Fruit fly (Drosophila melanogaster) whole organism, embryonic: Measurements from ENCODE around the gene CG14273.
A peak's percentile ranks its signal among the peaks of the same experiment; 100 is the strongest.

Source experiments
- ATbp ChIP-seq: fragments of 200-800 bp; sonication (Bioruptor generic); optimal IDR thresholded peaks from 2 replicates; lab custom pipeline; 2017; ENCODE audit warnings: missing biosample characterization, mild to moderate bottlenecking, missing genetic modification characterization, missing genetic modification reagents
- Ada2b ChIP-seq: fragments of 200-800 bp; sonication (Bioruptor generic); IDR thresholded peaks from 2 replicates; pipeline ENCODE4 v1.3.6; 2022; ENCODE audit warnings: missing biosample characterization, missing genetic modification characterization
- Aef1 ChIP-seq: fragments of 200-800 bp; sonication (Bioruptor generic); IDR thresholded peaks from 3 replicates; pipeline ENCODE4 v1.3.6; 2022; ENCODE audit warnings: missing biosample characterization, missing genetic modification characterization
- CG1024 ChIP-seq: fragments of 200-800 bp; sonication (Bioruptor generic); IDR thresholded peaks from 2 replicates; pipeline ENCODE4 v1.3.6; 2022; ENCODE audit warnings: missing biosample characterization, missing genetic modification characterization
- CG10462 ChIP-seq: fragments of 200-800 bp; sonication (Bioruptor generic); optimal IDR thresholded peaks from 2 replicates; lab custom pipeline; 2016; ENCODE audit warnings: missing biosample characterization, missing genetic modification characterization
- CG10979 ChIP-seq: fragments of 200-800 bp; sonication (Bioruptor generic); optimal IDR thresholded peaks from 2 replicates; lab custom pipeline; 2018; ENCODE audit warnings: missing biosample characterization, mild to moderate bottlenecking, missing genetic modification characterization, moderate library complexity
- CG14667 ChIP-seq: fragments of 200-800 bp; sonication (Bioruptor generic); IDR thresholded peaks from 2 replicates; pipeline ENCODE4 v1.3.6; 2022; ENCODE audit warnings: missing biosample characterization, missing genetic modification characterization
- CG1603 ChIP-seq: fragments of 200-800 bp; sonication (Bioruptor generic); optimal IDR thresholded peaks from 2 replicates; lab custom pipeline; 2019; ENCODE audit warnings: missing biosample characterization, mild to moderate bottlenecking, missing genetic modification characterization, moderate library complexity
- CG17568 ChIP-seq: fragments of 200-800 bp; sonication (Bioruptor generic); optimal IDR thresholded peaks from 2 replicates; lab custom pipeline; 2018; ENCODE audit warnings: missing biosample characterization, mild to moderate bottlenecking, missing genetic modification characterization, moderate library complexity
- CG32532 ChIP-seq: fragments of 200-800 bp; sonication (Bioruptor generic); IDR thresholded peaks from 2 replicates; pipeline ENCODE4 v1.3.6; 2022; ENCODE audit warnings: missing biosample characterization, missing genetic modification characterization
- CG3726 ChIP-seq: fragments of 200-800 bp; sonication (Bioruptor generic); IDR thresholded peaks from 3 replicates; pipeline ENCODE4, ENCODE4 v1.3.6; 2022; ENCODE audit warnings: missing biosample characterization, missing genetic modification characterization
- CG43689 ChIP-seq: fragments of 200-800 bp; sonication (Bioruptor generic); IDR thresholded peaks from 2 replicates; pipeline ENCODE4 v1.3.6; 2022; ENCODE audit warnings: missing biosample characterization, missing genetic modification characterization
- CG4617 ChIP-seq: fragments of 200-800 bp; sonication (Bioruptor generic); optimal IDR thresholded peaks from 3 replicates; lab custom pipeline; 2016; ENCODE audit warnings: missing biosample characterization, missing genetic modification characterization, borderline replicate concordance
- CG4820 ChIP-seq: fragments of 200-800 bp; sonication (Bioruptor generic); optimal IDR thresholded peaks from 3 replicates; lab custom pipeline; 2016; ENCODE audit warnings: missing biosample characterization, missing genetic modification characterization
- CG5245 ChIP-seq: fragments of 200-800 bp; sonication (Bioruptor generic); optimal IDR thresholded peaks from 3 replicates; lab custom pipeline; 2016; ENCODE audit warnings: missing biosample characterization, missing genetic modification characterization
- CG6254 ChIP-seq: fragments of 200-800 bp; sonication (Bioruptor generic); optimal IDR thresholded peaks from 3 replicates; lab custom pipeline; 2017; ENCODE audit warnings: mild to moderate bottlenecking, missing biosample characterization, missing genetic modification reagents, missing genetic modification characterization
- CG7963 ChIP-seq: fragments of 200-800 bp; sonication (Bioruptor generic); IDR thresholded peaks from 3 replicates; pipeline ENCODE4 v1.3.6; 2022; ENCODE audit warnings: missing biosample characterization, missing genetic modification characterization; ENCODE audit not compliant: partially characterized antibody
- CG8388 ChIP-seq: fragments of 200-800 bp; sonication (Bioruptor generic); optimal IDR thresholded peaks from 2 replicates; lab custom pipeline; 2019; ENCODE audit warnings: missing biosample characterization, mild to moderate bottlenecking, missing genetic modification characterization, moderate library complexity
- CG8765 ChIP-seq: fragments of 200-800 bp; sonication (Bioruptor generic); IDR thresholded peaks from 2 replicates; pipeline ENCODE4 v1.3.6; 2022; ENCODE audit warnings: missing biosample characterization, missing genetic modification characterization
- CG9215 ChIP-seq: fragments of 200-800 bp; sonication (Bioruptor generic); IDR thresholded peaks from 2 replicates; pipeline ENCODE4 v1.3.6; 2022; ENCODE audit warnings: missing biosample characterization, missing genetic modification characterization
- CG9876 ChIP-seq: fragments of 200-800 bp; sonication (Bioruptor generic); optimal IDR thresholded peaks from 2 replicates; lab custom pipeline; 2016; ENCODE audit warnings: missing biosample characterization, missing genetic modification characterization
- D ChIP-seq, 2 experiments: fragments of 200-800 bp in 1 of 2; fragments of >200 bp in 1 of 2; sonication (Bioruptor generic) in 1 of 2; optimal IDR thresholded peaks; 2 replicates in 1 of 2; 3 replicates in 1 of 2; lab custom pipeline; 2017; ENCODE audit warnings: mild to moderate bottlenecking in 1 of 2, missing biosample characterization in 1 of 2, missing genetic modification characterization in 1 of 2, missing genetic modification reagents in 1 of 2
- Dfd ChIP-seq, 2 experiments: fragments of >200 bp; optimal IDR thresholded peaks; 2 replicates each; lab custom pipeline; 2017; ENCODE audit warnings: missing biosample characterization in 2 of 2, missing genetic modification characterization in 2 of 2
- Dref ChIP-seq: fragments of 200-800 bp; sonication (Bioruptor generic); IDR thresholded peaks from 2 replicates; pipeline ENCODE4 v1.3.6; 2022; ENCODE audit warnings: missing biosample characterization, missing genetic modification characterization
- ERR ChIP-seq: fragments of 200-800 bp; sonication (Bioruptor generic); optimal IDR thresholded peaks from 2 replicates; lab custom pipeline; 2016; ENCODE audit warnings: missing biosample characterization, missing genetic modification characterization
- Lhr ChIP-seq: fragments of 200-800 bp; sonication (Bioruptor generic); optimal IDR thresholded peaks from 3 replicates; lab custom pipeline; 2017; ENCODE audit warnings: mild to moderate bottlenecking, missing biosample characterization, missing genetic modification reagents, missing genetic modification characterization
- MTF-1 ChIP-seq: fragments of 200-800 bp; sonication (Bioruptor generic); optimal IDR thresholded peaks from 2 replicates; lab custom pipeline; 2018; ENCODE audit warnings: missing biosample characterization, mild to moderate bottlenecking, missing genetic modification characterization, borderline replicate concordance
- Myb ChIP-seq: fragments of 200-800 bp; sonication (Bioruptor generic); optimal IDR thresholded peaks from 2 replicates; lab custom pipeline; 2016; ENCODE audit warnings: missing biosample characterization, missing genetic modification characterization
- NfI ChIP-seq: fragments of 200-800 bp; sonication (Bioruptor generic); optimal IDR thresholded peaks from 3 replicates; lab custom pipeline; 2018; ENCODE audit warnings: missing biosample characterization, mild to moderate bottlenecking, missing genetic modification characterization, moderate library complexity
- Side ChIP-seq: fragments of 200-800 bp; sonication (Bioruptor generic); optimal IDR thresholded peaks from 2 replicates; lab custom pipeline; 2016; ENCODE audit warnings: missing biosample characterization, missing genetic modification characterization
- ac ChIP-seq: fragments of 200-800 bp; sonication (Bioruptor generic); optimal IDR thresholded peaks from 3 replicates; lab custom pipeline; 2017; ENCODE audit warnings: missing biosample characterization, mild to moderate bottlenecking, missing genetic modification characterization
- ato ChIP-seq: fragments of 200-800 bp; sonication (Bioruptor generic); IDR thresholded peaks from 2 replicates; pipeline ENCODE4 v1.3.6; 2022; ENCODE audit warnings: missing biosample characterization, missing genetic modification characterization; ENCODE audit not compliant: partially characterized antibody
- bowl ChIP-seq: fragments of 200-800 bp; sonication (Bioruptor generic); IDR thresholded peaks from 2 replicates; pipeline ENCODE4 v1.3.6; 2022; ENCODE audit warnings: missing biosample characterization, missing genetic modification characterization
- dm ChIP-seq: fragments of 200-800 bp; sonication (Bioruptor generic); optimal IDR thresholded peaks from 3 replicates; lab custom pipeline; 2016; ENCODE audit warnings: missing biosample characterization, missing genetic modification characterization
- dmrt11E ChIP-seq: fragments of 200-800 bp; sonication (Bioruptor generic); optimal IDR thresholded peaks from 3 replicates; lab custom pipeline; 2018; ENCODE audit warnings: missing biosample characterization, mild to moderate bottlenecking, missing genetic modification characterization, moderate library complexity
- gce ChIP-seq: fragments of 200-800 bp; sonication (Bioruptor generic); IDR thresholded peaks from 3 replicates; pipeline ENCODE4 v1.3.6; 2022; ENCODE audit warnings: missing biosample characterization, missing genetic modification characterization
- hkb ChIP-seq, 2 experiments: fragments of 200-800 bp in 1 of 2; fragments of >200 bp in 1 of 2; sonication (Bioruptor generic) in 1 of 2; IDR thresholded peaks in 1 of 2; optimal IDR thresholded peaks in 1 of 2; 2 replicates each; pipeline versions ENCODE4 v1.3.6 to Lab custom; 2017 to 2022; ENCODE audit warnings: missing biosample characterization in 1 of 2, missing genetic modification characterization in 1 of 2
- jigr1 ChIP-seq: fragments of 200-800 bp; sonication (Bioruptor generic); IDR thresholded peaks from 3 replicates; pipeline ENCODE4 v1.3.6; 2022; ENCODE audit warnings: missing biosample characterization, missing genetic modification characterization
- lilli ChIP-seq: fragments of 200-800 bp; sonication (Bioruptor generic); optimal IDR thresholded peaks from 3 replicates; lab custom pipeline; 2016; ENCODE audit warnings: missing biosample characterization, missing genetic modification characterization
- maf-S ChIP-seq: fragments of 200-800 bp; sonication (Bioruptor generic); optimal IDR thresholded peaks from 2 replicates; lab custom pipeline; 2016; ENCODE audit warnings: missing biosample characterization, missing genetic modification characterization
- oc ChIP-seq: fragments of 200-800 bp; sonication (Bioruptor generic); optimal IDR thresholded peaks from 2 replicates; lab custom pipeline; 2018; ENCODE audit warnings: missing biosample characterization, mild to moderate bottlenecking, missing genetic modification characterization, moderate library complexity
- peb ChIP-seq: fragments of 200-800 bp; sonication (Bioruptor generic); IDR thresholded peaks from 2 replicates; pipeline ENCODE4 v1.3.6; 2022; ENCODE audit warnings: missing biosample characterization, missing genetic modification characterization
- pros ChIP-seq: fragments of 200-800 bp; sonication (Bioruptor generic); optimal IDR thresholded peaks from 3 replicates; lab custom pipeline; 2019; ENCODE audit warnings: missing biosample characterization, mild to moderate bottlenecking, missing genetic modification characterization, moderate library complexity
- psq ChIP-seq: fragments of 200-800 bp; sonication (Bioruptor generic); optimal IDR thresholded peaks from 2 replicates; lab custom pipeline; 2017; ENCODE audit warnings: missing biosample characterization, missing genetic modification characterization
- ro ChIP-seq: fragments of 200-800 bp; sonication (Bioruptor generic); IDR thresholded peaks from 2 replicates; pipeline ENCODE4 v1.3.6; 2022; ENCODE audit warnings: missing biosample characterization, missing genetic modification characterization
- sr ChIP-seq: fragments of 200-800 bp; sonication (Bioruptor generic); IDR thresholded peaks from 3 replicates; pipeline ENCODE4 v1.3.6; 2022; ENCODE audit warnings: missing biosample characterization, missing genetic modification characterization
- tna ChIP-seq: fragments of 200-800 bp; sonication (Bioruptor generic); IDR thresholded peaks from 2 replicates; pipeline ENCODE4 v1.3.6; 2022; ENCODE audit warnings: missing biosample characterization, missing genetic modification characterization; ENCODE audit not compliant: partially characterized antibody
- trem ChIP-seq: fragments of 200-800 bp; optimal IDR thresholded peaks from 3 replicates; lab custom pipeline; 2019; ENCODE audit warnings: missing biosample characterization, mild to moderate bottlenecking, missing genetic modification characterization, moderate library complexity
- vvl ChIP-seq: fragments of 200-800 bp; sonication (Bioruptor generic); IDR thresholded peaks from 2 replicates; pipeline ENCODE4 v1.3.6; 2022; ENCODE audit warnings: missing biosample characterization, missing genetic modification characterization

Gene CG14273

DNA sequence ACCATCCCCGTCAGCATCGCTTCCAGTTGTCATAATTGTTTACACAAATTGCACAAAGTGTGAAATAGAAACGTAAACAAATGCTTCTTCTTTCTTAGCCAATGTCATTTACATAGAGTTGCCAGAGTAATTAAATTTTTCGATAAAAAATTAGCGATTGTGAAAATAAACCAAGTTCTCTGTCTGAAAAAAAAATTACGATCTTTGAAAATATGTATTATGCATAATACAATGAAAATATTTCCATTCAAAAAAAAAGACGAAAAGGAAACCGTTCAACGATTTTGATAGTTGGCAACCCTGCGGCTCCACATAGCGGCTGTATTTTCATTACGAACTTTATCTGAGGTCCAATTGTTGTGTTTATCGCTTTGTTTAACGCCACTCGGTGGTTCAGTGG lies 31.4 kb upstream of the CG14273 start, which contains the start of the genes CG7810 and CG7806 (continued):
- TF ChIP-seq CG14667 (GFP tag; lab: Robert Waterston, UW) (peak; percentile 73), ro (peak; percentile 30; the same call in 1 of the 2 replicates), maf-S (GFP tag; lab: Kevin White, UChicago) (peak; percentile 88), Ada2b (GFP tag; lab: Robert Waterston, UW) (peak; percentile 86), CG7963 (GFP tag; lab: Robert Waterston, UW) (no peak), CG4617 (peak; percentile 84), gce (GFP tag; lab: Robert Waterston, UW) (peak; percentile 77; the same call in 2 of the 3 replicates), vvl (GFP tag; lab: Robert Waterston, UW) (peak; percentile 98), MTF-1 (GFP tag; lab: Kevin White, UChicago) (peak; percentile 53), CG6254 (GFP tag; lab: Kevin White, UChicago) (no peak), CG5245 (GFP tag; lab: Kevin White, UChicago) (peak; percentile 80), lilli (peak; percentile 90), ATbp (no peak), CG8388 (GFP tag; lab: Kevin White, UChicago) (peak; percentile 90), ac (GFP tag; lab: Kevin White, UChicago) (peak; percentile 35), peb (GFP tag; lab: Robert Waterston, UW) (peak; percentile 66), CG32532 (GFP tag; lab: Robert Waterston, UW) (peak; percentile 90), trem (tag; lab: Kevin White, UChicago) (peak; percentile 86), Dref (GFP tag; lab: Robert Waterston, UW) (peak; percentile 48), CG10462 (peak; percentile 82), CG4820 (GFP tag; lab: Kevin White, UChicago) (peak; percentile 82), CG1024 (peak; percentile 86), CG3726 (GFP tag; lab: Robert Waterston, UW) (peak; percentile 70; the same call in 2 of the 3 replicates), pros (GFP tag; lab: Kevin White, UChicago) (peak; percentile 37), Side (peak; percentile 87), jigr1 (no peak; the same call in 2 of the 3 replicates), ERR (GFP tag; lab: Kevin White, UChicago) (peak; percentile 79), dmrt11E (tag; lab: Kevin White, UChicago) (peak; percentile 89), CG43689 (GFP tag; lab: Robert Waterston, UW) (peak; percentile 86), hkb (optimal IDR thresholded peaks at IDR 0.05; lab: Kevin White, UChicago) (no peak), hkb (GFP tag; IDR thresholded peaks at IDR 0.05; lab: Robert Waterston, UW) (peak; percentile 95), oc (tag; lab: Kevin White, UChicago) (no peak), ato (GFP tag; lab: Robert Waterston, UW) (no peak), Dfd (GFP tag; optimal IDR thresholded peaks at IDR 0.05; lab: Kevin White, UChicago) (no peak), D (optimal IDR thresholded peaks at IDR 0.05; lab: Kevin White, UChicago) (no peak), D (GFP tag; optimal IDR thresholded peaks at IDR 0.05; lab: Kevin White, UChicago) (peak; percentile 77), CG17568 (GFP tag; lab: Kevin White, UChicago) (no peak), Myb (GFP tag; lab: Kevin White, UChicago) (peak; percentile 77), CG8765 (GFP tag; lab: Robert Waterston, UW) (peak; percentile 50; the same call in 1 of the 2 replicates), CG10979 (peak; percentile 88), Lhr (peak; percentile 77), dm (GFP tag; lab: Kevin White, UChicago) (peak; percentile 69), CG9876 (GFP tag; lab: Kevin White, UChicago) (peak; percentile 46), bowl (GFP tag; lab: Robert Waterston, UW) (peak; percentile 90), CG9215 (peak; percentile 69), psq (GFP tag; lab: Kevin White, UChicago) (peak; percentile 61), NfI (peak; percentile 88), Aef1 (GFP tag; lab: Robert Waterston, UW) (peak; percentile 85), sr (GFP tag; lab: Robert Waterston, UW) (peak; percentile 51; the same call in 1 of the 3 replicates), tna (0 out of 2 replicates have a peak, but pooled peaks have one; percentile 38), CG1603 (tag; lab: Kevin White, UChicago) (peak; percentile 72)
